Worm (Caenorhabditis elegans) whole organism, midembryonic: ENCODE measurements around the gene anmt-3.

ENCODE experiments used
- T22C8.4 ChIP-seq: fragments of 200-800 bp; sonication (Bioruptor generic); IDR thresholded peaks from 2 replicates; pipeline ENCODE4 v1.3.6; 2022; ENCODE audit warnings: missing genetic modification characterization, missing compliant biosample characterization
- cog-1 ChIP-seq: sonication (generic microtip); optimal IDR thresholded peaks from 2 replicates; lab custom pipeline; 2016; ENCODE audit warnings: missing genetic modification characterization, missing compliant biosample characterization
- flt-1 ChIP-seq: fragments of 200-800 bp; sonication (Bioruptor generic); IDR thresholded peaks from 2 replicates; pipeline ENCODE4 v1.3.6; 2022; ENCODE audit warnings: missing genetic modification characterization, missing compliant biosample characterization
- klf-2 ChIP-seq: fragments of 200-800 bp; sonication (Bioruptor generic); conservative IDR thresholded peaks from 2 replicates; pipeline ENCODE4 v1.3.6; 2022; ENCODE audit warnings: missing genetic modification reagents, missing genetic modification characterization, missing compliant biosample characterization
- med-1 ChIP-seq: sonication (generic microtip); optimal IDR thresholded peaks from 2 replicates; lab custom pipeline; 2017; ENCODE audit warnings: missing genetic modification characterization, mild to moderate bottlenecking, missing compliant biosample characterization, antibody characterized with exemption, missing genetic modification reagents; ENCODE audit not compliant: insufficient read depth
- ref-1 ChIP-seq: fragments of 200-800 bp; sonication (Bioruptor generic); conservative IDR thresholded peaks from 2 replicates; pipeline ENCODE4 v1.3.6; 2022; ENCODE audit warnings: missing genetic modification reagents, missing genetic modification characterization, missing compliant biosample characterization
- tab-1 ChIP-seq: fragments of 200-800 bp; sonication (Bioruptor generic); IDR thresholded peaks from 2 replicates; pipeline ENCODE4 v1.3.6; 2022; ENCODE audit warnings: missing genetic modification characterization, missing compliant biosample characterization
- ztf-23 ChIP-seq: fragments of 200-800 bp; sonication (Bioruptor generic); IDR thresholded peaks from 2 replicates; pipeline ENCODE4 v1.3.6; 2022; ENCODE audit warnings: missing genetic modification reagents, missing genetic modification characterization, missing compliant biosample characterization
- ztf-29 ChIP-seq: fragments of 200-800 bp; sonication (Bioruptor generic); IDR thresholded peaks from 2 replicates; pipeline ENCODE4 v1.3.6; 2022; ENCODE audit warnings: missing genetic modification reagents, missing genetic modification characterization, missing compliant biosample characterization

DNA sequence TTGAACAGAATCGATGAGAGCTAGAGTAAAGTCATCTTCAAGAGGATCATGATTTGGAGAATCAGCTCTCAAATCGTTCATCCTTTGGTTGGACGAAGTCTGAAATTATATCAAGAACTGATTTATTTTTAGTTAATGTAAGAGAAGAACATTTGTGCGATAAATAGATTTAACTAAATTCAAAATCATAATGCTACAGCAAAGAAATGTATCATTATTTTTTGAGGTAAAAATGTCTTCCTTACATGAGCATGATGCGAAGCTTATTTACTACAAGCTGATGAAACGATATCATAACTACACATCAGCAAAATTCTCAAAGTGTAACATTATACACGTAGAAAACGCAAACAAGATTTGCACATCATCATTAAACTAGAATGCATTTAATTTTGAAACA lies 4.3 kb upstream of the anmt-3 start, which contains the start of gene madf-4:
- no peak for TF ChIP-seq ztf-23 (GFP tag; lab: Robert Waterston, UW)
- TF ChIP-seq flt-1 (GFP tag; lab: Robert Waterston, UW) = no peak
- TF ChIP-seq ref-1 (GFP tag; lab: Robert Waterston, UW) = no peak
- no peak for TF ChIP-seq tab-1 (GFP tag; lab: Robert Waterston, UW)
- no peak for TF ChIP-seq ztf-29 (GFP tag; lab: Robert Waterston, UW)
- no peak for TF ChIP-seq med-1 (GFP tag; lab: Kevin White, UChicago)
- TF ChIP-seq T22C8.4 (GFP tag; lab: Robert Waterston, UW) = no peak
- no peak for TF ChIP-seq cog-1
- TF ChIP-seq klf-2 (GFP tag; lab: Robert Waterston, UW) = no peak
